Fruit fly (Drosophila melanogaster) whole organism, prepupa: Measurements from ENCODE around the gene Aasdh.

ENCODE experiments used
- Blimp-1 ChIP-seq: fragments of 200-800 bp; sonication (Bioruptor generic); optimal IDR thresholded peaks from 3 replicates; lab custom pipeline; 2017; ENCODE audit warnings: missing biosample characterization, missing genetic modification characterization, mild to moderate bottlenecking, moderate library complexity, missing genetic modification reagents
- CG10669 ChIP-seq: fragments of 200-800 bp; sonication (Bioruptor generic); optimal IDR thresholded peaks from 3 replicates; lab custom pipeline; 2018; ENCODE audit warnings: missing biosample characterization, mild to moderate bottlenecking, missing genetic modification characterization, moderate library complexity
- CG11762 ChIP-seq: fragments of 200-800 bp; sonication (Bioruptor generic); optimal IDR thresholded peaks from 3 replicates; lab custom pipeline; 2016; ENCODE audit warnings: missing biosample characterization, missing genetic modification characterization; ENCODE audit not compliant: insufficient read depth
- CG15336 ChIP-seq: fragments of 200-800 bp; sonication (Bioruptor generic); IDR thresholded peaks from 2 replicates; pipeline ENCODE4 v1.3.6; 2022; ENCODE audit warnings: missing biosample characterization, missing genetic modification characterization
- CG1621 ChIP-seq: fragments of 200-800 bp; sonication (Bioruptor generic); optimal IDR thresholded peaks from 3 replicates; lab custom pipeline; 2018; ENCODE audit warnings: missing biosample characterization, mild to moderate bottlenecking, missing genetic modification characterization
- CG16779 ChIP-seq: fragments of 200-800 bp; sonication (Bioruptor generic); optimal IDR thresholded peaks from 3 replicates; lab custom pipeline; 2017; ENCODE audit warnings: missing biosample characterization, mild to moderate bottlenecking, missing genetic modification characterization
- CG3032 ChIP-seq: fragments of 200-800 bp; optimal IDR thresholded peaks from 2 replicates; lab custom pipeline; 2019; ENCODE audit warnings: missing biosample characterization, mild to moderate bottlenecking, missing genetic modification characterization, moderate library complexity
- CG32006 ChIP-seq: fragments of 200-800 bp; sonication (Bioruptor generic); optimal IDR thresholded peaks from 3 replicates; lab custom pipeline; 2017; ENCODE audit warnings: missing biosample characterization, mild to moderate bottlenecking, missing genetic modification characterization
- CG34406 ChIP-seq: fragments of 200-800 bp; sonication (Bioruptor generic); optimal IDR thresholded peaks from 3 replicates; lab custom pipeline; 2016; ENCODE audit warnings: missing biosample characterization, missing genetic modification characterization
- CG3919 ChIP-seq: fragments of 200-800 bp; sonication (Bioruptor generic); optimal IDR thresholded peaks from 3 replicates; lab custom pipeline; 2016; ENCODE audit warnings: missing biosample characterization, missing genetic modification characterization
- CG4318 ChIP-seq: fragments of 200-800 bp; sonication (Bioruptor generic); optimal IDR thresholded peaks from 3 replicates; lab custom pipeline; 2017; ENCODE audit warnings: missing biosample characterization, mild to moderate bottlenecking, missing genetic modification characterization
- CG6163 ChIP-seq: fragments of 200-800 bp; sonication (Bioruptor generic); IDR thresholded peaks from 3 replicates; pipeline ENCODE4 v1.3.6; 2022; ENCODE audit warnings: missing biosample characterization, missing genetic modification characterization
- CG6276 ChIP-seq: fragments of 200-800 bp; sonication (Bioruptor generic); optimal IDR thresholded peaks from 2 replicates; lab custom pipeline; 2017; ENCODE audit warnings: missing biosample characterization, mild to moderate bottlenecking, missing genetic modification characterization
- CG6792 ChIP-seq: fragments of 200-800 bp; sonication (Bioruptor generic); optimal IDR thresholded peaks from 3 replicates; lab custom pipeline; 2016; ENCODE audit warnings: missing biosample characterization, missing genetic modification characterization
- CG6808 ChIP-seq: fragments of 200-800 bp; sonication (Bioruptor generic); optimal IDR thresholded peaks from 3 replicates; lab custom pipeline; 2017; ENCODE audit warnings: missing biosample characterization, missing genetic modification characterization, mild to moderate bottlenecking, moderate library complexity, missing genetic modification reagents
- CG6854 ChIP-seq: fragments of 200-800 bp; sonication (Bioruptor generic); optimal IDR thresholded peaks from 2 replicates; lab custom pipeline; 2017; ENCODE audit warnings: missing biosample characterization, mild to moderate bottlenecking, missing genetic modification characterization
- CG8119 ChIP-seq: fragments of 200-800 bp; sonication (Bioruptor generic); IDR thresholded peaks from 3 replicates; pipeline ENCODE4 v1.3.6; 2022; ENCODE audit warnings: missing biosample characterization, missing genetic modification characterization
- CG8319 ChIP-seq: fragments of 200-800 bp; sonication (Bioruptor generic); optimal IDR thresholded peaks from 3 replicates; lab custom pipeline; 2016; ENCODE audit warnings: missing biosample characterization, missing genetic modification characterization
- CG8632 ChIP-seq: fragments of 200-800 bp; sonication (Bioruptor generic); optimal IDR thresholded peaks from 3 replicates; lab custom pipeline; 2016; ENCODE audit warnings: missing biosample characterization, missing genetic modification characterization
- Eip75B ChIP-seq: fragments of 200-800 bp; sonication (Bioruptor generic); optimal IDR thresholded peaks from 3 replicates; lab custom pipeline; 2016; ENCODE audit warnings: missing biosample characterization, missing genetic modification characterization
- Eip78C ChIP-seq: fragments of 200-800 bp; sonication (Bioruptor generic); peaks from one replicate; lab custom pipeline; 2016; ENCODE audit warnings: missing biosample characterization, missing genetic modification characterization
- Eip93F ChIP-seq: fragments of 200-800 bp; sonication (Bioruptor generic); optimal IDR thresholded peaks from 2 replicates; lab custom pipeline; 2016; ENCODE audit warnings: missing biosample characterization, mild to moderate bottlenecking, missing genetic modification characterization
- Gug ChIP-seq: fragments of 200-800 bp; sonication (Bioruptor generic); IDR thresholded peaks from 2 replicates; pipeline ENCODE4 v1.3.6; 2022; ENCODE audit warnings: missing biosample characterization, missing genetic modification characterization
- Hr38 ChIP-seq: sonication (Bioruptor generic); optimal IDR thresholded peaks from 2 replicates; lab custom pipeline; 2016; ENCODE audit warnings: missing biosample characterization, missing genetic modification characterization
- Hr39 ChIP-seq: fragments of 200-800 bp; sonication (Bioruptor generic); optimal IDR thresholded peaks from 2 replicates; lab custom pipeline; 2016; ENCODE audit warnings: missing biosample characterization, missing genetic modification characterization
- Hr4 ChIP-seq: fragments of 200-800 bp; sonication (Bioruptor generic); optimal IDR thresholded peaks from 3 replicates; lab custom pipeline; 2016; ENCODE audit warnings: missing biosample characterization, missing genetic modification characterization
- Lpt ChIP-seq: fragments of 200-800 bp; sonication (Bioruptor generic); optimal IDR thresholded peaks from 3 replicates; lab custom pipeline; 2016; ENCODE audit warnings: missing biosample characterization, missing genetic modification characterization
- Met ChIP-seq: fragments of 200-800 bp; sonication (Bioruptor generic); optimal IDR thresholded peaks from 3 replicates; lab custom pipeline; 2016; ENCODE audit warnings: missing biosample characterization, missing genetic modification characterization
- OdsH ChIP-seq: fragments of 200-800 bp; sonication (Bioruptor generic); optimal IDR thresholded peaks from 3 replicates; lab custom pipeline; 2016; ENCODE audit warnings: missing biosample characterization, missing genetic modification characterization
- Smox ChIP-seq: fragments of 200-800 bp; sonication (Bioruptor generic); optimal IDR thresholded peaks from 3 replicates; lab custom pipeline; 2016; ENCODE audit warnings: missing biosample characterization, missing genetic modification characterization
- Sox102F ChIP-seq: fragments of 200-800 bp; sonication (Bioruptor generic); optimal IDR thresholded peaks from 2 replicates; lab custom pipeline; 2016; ENCODE audit warnings: missing biosample characterization, mild to moderate bottlenecking, missing genetic modification characterization
- Sox14 ChIP-seq: fragments of 200-800 bp; sonication (Bioruptor generic); optimal IDR thresholded peaks from 3 replicates; lab custom pipeline; 2016; ENCODE audit warnings: missing biosample characterization, missing genetic modification characterization
- Sox15 ChIP-seq: fragments of 200-800 bp; sonication (Bioruptor generic); optimal IDR thresholded peaks from 3 replicates; lab custom pipeline; 2016; ENCODE audit warnings: missing biosample characterization, missing genetic modification characterization
- achi ChIP-seq: fragments of 200-800 bp; sonication (Bioruptor generic); optimal IDR thresholded peaks from 3 replicates; lab custom pipeline; 2016; ENCODE audit warnings: missing biosample characterization, missing genetic modification characterization
- acj6 ChIP-seq: fragments of 200-800 bp; sonication (Bioruptor generic); optimal IDR thresholded peaks from 3 replicates; lab custom pipeline; 2016; ENCODE audit warnings: missing biosample characterization, missing genetic modification characterization
- cyc ChIP-seq: fragments of 200-800 bp; sonication (Bioruptor generic); optimal IDR thresholded peaks from 3 replicates; lab custom pipeline; 2016; ENCODE audit warnings: missing biosample characterization, missing genetic modification characterization
- dsx ChIP-seq: fragments of 200-800 bp; optimal IDR thresholded peaks from 3 replicates; lab custom pipeline; 2019; ENCODE audit warnings: missing biosample characterization, mild to moderate bottlenecking, missing genetic modification characterization, moderate library complexity; ENCODE audit not compliant: poor library complexity, severe bottlenecking
- esn ChIP-seq: fragments of 200-800 bp; sonication (Bioruptor generic); optimal IDR thresholded peaks from 2 replicates; lab custom pipeline; 2016; ENCODE audit warnings: missing biosample characterization, mild to moderate bottlenecking, missing genetic modification characterization, moderate library complexity
- fd85E ChIP-seq: fragments of 200-800 bp; sonication (Bioruptor generic); optimal IDR thresholded peaks from 3 replicates; lab custom pipeline; 2016; ENCODE audit warnings: missing biosample characterization, missing genetic modification characterization
- lz ChIP-seq: fragments of 200-800 bp; sonication (Bioruptor generic); optimal IDR thresholded peaks from 3 replicates; lab custom pipeline; 2016; ENCODE audit warnings: missing biosample characterization, missing genetic modification characterization
- pdm3 ChIP-seq: fragments of 200-800 bp; sonication (Bioruptor generic); optimal IDR thresholded peaks from 3 replicates; lab custom pipeline; 2016; ENCODE audit warnings: missing biosample characterization, missing genetic modification characterization
- salr ChIP-seq, 2 experiments: fragments of 200-800 bp; sonication (Bioruptor generic); optimal IDR thresholded peaks; 3 replicates each; lab custom pipeline; 2016 to 2018; ENCODE audit warnings: missing biosample characterization in 2 of 2, missing genetic modification characterization in 2 of 2, mild to moderate bottlenecking in 1 of 2
- spab ChIP-seq: fragments of 200-800 bp; sonication (Bioruptor generic); optimal IDR thresholded peaks from 2 replicates; lab custom pipeline; 2017; ENCODE audit warnings: missing biosample characterization, mild to moderate bottlenecking, missing genetic modification characterization, missing genetic modification reagents
- svp ChIP-seq: fragments of 200-800 bp; sonication (Bioruptor generic); peaks from one replicate; lab custom pipeline; 2016; ENCODE audit warnings: missing biosample characterization, missing genetic modification characterization
- topi ChIP-seq: fragments of 200-800 bp; sonication (Bioruptor generic); optimal IDR thresholded peaks from 3 replicates; lab custom pipeline; 2016; ENCODE audit warnings: missing biosample characterization, missing genetic modification characterization
- vri ChIP-seq: fragments of 200-800 bp; sonication (Bioruptor generic); optimal IDR thresholded peaks from 3 replicates; lab custom pipeline; 2016; ENCODE audit warnings: missing biosample characterization, mild to moderate bottlenecking, missing genetic modification characterization

Gene Aasdh

DNA sequence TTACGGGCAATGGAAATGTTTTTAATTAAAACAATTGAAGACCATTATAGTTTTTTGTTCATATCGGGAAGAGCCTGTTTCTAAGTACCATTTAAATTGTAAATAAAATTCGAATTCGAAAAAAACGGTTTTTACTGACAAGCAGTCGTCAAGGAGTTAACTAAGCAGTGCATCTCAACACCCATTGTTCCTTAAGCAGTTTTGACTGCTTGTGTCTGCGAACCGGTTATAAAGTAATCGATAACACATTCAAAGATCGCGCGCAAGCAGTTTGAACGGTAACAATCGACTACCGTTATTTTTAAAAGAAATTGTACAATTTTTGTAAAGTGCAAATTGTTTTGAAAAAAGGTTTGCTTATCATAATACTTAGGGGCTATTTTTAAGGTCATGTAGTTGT, 28.6 kb upstream of the Aasdh start:
- TF ChIP-seq CG8319 (GFP tag; lab: Kevin White, UChicago) = no peak
- TF ChIP-seq CG8119 (GFP tag; lab: Robert Waterston, UW) = no peak
- TF ChIP-seq CG10669 (GFP tag; lab: Kevin White, UChicago) = no peak
- TF ChIP-seq Sox15 (GFP tag; lab: Kevin White, UChicago) = no peak
- no peak for TF ChIP-seq CG6808
- no peak for TF ChIP-seq CG4318 (GFP tag; lab: Kevin White, UChicago)
- no peak for TF ChIP-seq svp
- TF ChIP-seq Smox (GFP tag; lab: Kevin White, UChicago) = no peak
- no peak for TF ChIP-seq dsx (GFP tag; lab: Kevin White, UChicago)
- TF ChIP-seq Hr4 (GFP tag; lab: Kevin White, UChicago) = no peak
- TF ChIP-seq vri = no peak
- TF ChIP-seq OdsH (GFP tag; lab: Kevin White, UChicago) = no peak
- no peak for TF ChIP-seq topi (GFP tag; lab: Kevin White, UChicago)
- no peak for TF ChIP-seq Hr39 (GFP tag; lab: Kevin White, UChicago)
- TF ChIP-seq cyc (GFP tag; lab: Kevin White, UChicago) = no peak
- TF ChIP-seq spab (GFP tag; lab: Kevin White, UChicago) = no peak

dm6 chr2L:8477049-8477448, 27.7 kb upstream of the Aasdh start, which contains the start of gene CheA29a:
Gene CheA29a, plus strand, starts transcription at chr2L:8477349.
- TF ChIP-seq Eip78C (GFP tag; lab: Kevin White, UChicago) = no peak
- no peak for TF ChIP-seq CG6854
- no peak for TF ChIP-seq CG4318 (GFP tag; lab: Kevin White, UChicago)
- no peak for TF ChIP-seq Blimp-1 (GFP tag; lab: Kevin White, UChicago)
- TF ChIP-seq pdm3 (GFP tag; lab: Kevin White, UChicago) = no peak
- no peak for TF ChIP-seq salr (GFP tag; optimal IDR thresholded peaks at IDR 0.05; lab: Kevin White, UChicago)
- no peak for TF ChIP-seq Sox102F (GFP tag; lab: Kevin White, UChicago)
- no peak for TF ChIP-seq CG8319 (GFP tag; lab: Kevin White, UChicago)
- TF ChIP-seq CG3919 (GFP tag; lab: Kevin White, UChicago) = no peak
- no peak for TF ChIP-seq CG1621 (tag; lab: Kevin White, UChicago)
- TF ChIP-seq Eip75B = no peak
- no peak for TF ChIP-seq CG6276 (GFP tag; lab: Kevin White, UChicago)
- no peak for TF ChIP-seq CG6808
- TF ChIP-seq CG15336 (GFP tag; lab: Robert Waterston, UW) = no peak
- TF ChIP-seq OdsH (GFP tag; lab: Kevin White, UChicago) = no peak
- TF ChIP-seq acj6 = no peak
- no peak for TF ChIP-seq spab (GFP tag; lab: Kevin White, UChicago)
- no peak for TF ChIP-seq CG16779 (tag; lab: Kevin White, UChicago)
- TF ChIP-seq CG8632 (GFP tag; lab: Kevin White, UChicago) = no peak

DNA sequence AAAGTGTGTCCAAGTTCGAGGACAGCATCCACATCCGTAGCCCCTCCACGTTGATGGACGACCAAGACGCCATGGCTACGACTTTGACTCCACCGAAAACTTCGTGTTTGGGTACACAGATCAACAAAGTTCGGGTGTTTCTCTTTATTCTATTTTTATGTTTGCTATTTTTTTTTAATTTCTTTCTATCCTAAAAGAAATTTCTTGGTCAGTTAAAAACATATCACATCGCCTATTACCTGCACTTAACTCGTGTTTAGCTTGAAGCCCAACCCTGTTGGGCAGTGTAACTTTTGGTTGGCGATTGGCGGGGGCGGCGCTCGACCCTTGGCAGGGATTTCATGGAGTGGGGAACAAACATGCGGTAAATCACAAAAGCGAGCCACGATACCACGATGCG, 24.1 kb upstream of the Aasdh start:
- TF ChIP-seq CG8319 (GFP tag; lab: Kevin White, UChicago) = peak; percentile 72
- TF ChIP-seq pdm3 (GFP tag; lab: Kevin White, UChicago) = peak; percentile 73
- peak; percentile 68 for TF ChIP-seq achi (GFP tag; lab: Kevin White, UChicago)
- TF ChIP-seq lz (GFP tag; lab: Kevin White, UChicago) = peak; percentile 77
- TF ChIP-seq Sox102F (GFP tag; lab: Kevin White, UChicago) = peak; percentile 78
- TF ChIP-seq Hr38 (GFP tag; lab: Kevin White, UChicago) = no peak
- TF ChIP-seq CG15336 (GFP tag; lab: Robert Waterston, UW) = peak; percentile 72
- TF ChIP-seq Gug = peak; percentile 40; the same call in 1 of the 2 replicates
- peak; percentile 84 for TF ChIP-seq esn
- TF ChIP-seq CG10669 (GFP tag; lab: Kevin White, UChicago) = peak; percentile 84
- TF ChIP-seq salr (GFP tag; optimal IDR thresholded peaks at IDR 0.05; lab: Kevin White, UChicago) = peak; percentile 41 to 44
- peak; percentile 63 for TF ChIP-seq Smox (GFP tag; lab: Kevin White, UChicago)
- peak; percentile 51 for TF ChIP-seq Hr4 (GFP tag; lab: Kevin White, UChicago)
- peak; percentile 39 for TF ChIP-seq CG6276 (GFP tag; lab: Kevin White, UChicago)
- TF ChIP-seq cyc (GFP tag; lab: Kevin White, UChicago) = peak; percentile 74
- peak; percentile 36 for TF ChIP-seq Lpt (GFP tag; lab: Kevin White, UChicago)
- TF ChIP-seq CG6163 = peak; percentile 75; the same call in 2 of the 3 replicates
- peak; percentile 71 for TF ChIP-seq CG34406 (GFP tag; lab: Kevin White, UChicago)
- TF ChIP-seq CG16779 (tag; lab: Kevin White, UChicago) = peak; percentile 35
- peak; percentile 31 for TF ChIP-seq fd85E
- TF ChIP-seq CG6792 (GFP tag; lab: Kevin White, UChicago) = peak; percentile 74
- TF ChIP-seq Eip93F (GFP tag; lab: Kevin White, UChicago) = peak; percentile 34
- peak; percentile 81 for TF ChIP-seq CG3032 (tag; lab: Kevin White, UChicago)
- peak; percentile 58 for TF ChIP-seq CG32006 (GFP tag; lab: Kevin White, UChicago)
- TF ChIP-seq Sox14 = peak; percentile 85
- peak; percentile 50 for TF ChIP-seq CG11762
- peak; percentile 61 for TF ChIP-seq vri
- TF ChIP-seq CG6854 = peak; percentile 78
- TF ChIP-seq CG1621 (tag; lab: Kevin White, UChicago) = peak; percentile 58
- TF ChIP-seq Met = peak; percentile 85
